Fruit fly (Drosophila melanogaster) whole organism, embryonic: ENCODE results near the gene scpr-B.

Experiments used
- Awh ChIP-seq: fragments of 200-800 bp; sonication (Bioruptor generic); IDR thresholded peaks from 2 replicates; pipeline ENCODE4, ENCODE4 v1.3.6; 2022; ENCODE audit warnings: missing biosample characterization, missing genetic modification characterization
- CG10979 ChIP-seq: fragments of 200-800 bp; sonication (Bioruptor generic); optimal IDR thresholded peaks from 2 replicates; lab custom pipeline; 2018; ENCODE audit warnings: missing biosample characterization, mild to moderate bottlenecking, missing genetic modification characterization, moderate library complexity
- CG12155 ChIP-seq: fragments of 200-800 bp; sonication (Bioruptor generic); optimal IDR thresholded peaks from 3 replicates; lab custom pipeline; 2016; ENCODE audit warnings: missing biosample characterization, missing genetic modification characterization
- CG13296 ChIP-seq: fragments of 200-800 bp; sonication (Bioruptor generic); optimal IDR thresholded peaks from 3 replicates; lab custom pipeline; 2018; ENCODE audit warnings: missing biosample characterization, mild to moderate bottlenecking, missing genetic modification characterization
- CG13424 ChIP-seq: fragments of 200-800 bp; sonication (Bioruptor generic); optimal IDR thresholded peaks from 2 replicates; lab custom pipeline; 2019; ENCODE audit warnings: missing biosample characterization, mild to moderate bottlenecking, missing genetic modification characterization, moderate library complexity
- CG14050 ChIP-seq: fragments of 200-800 bp; sonication (Bioruptor generic); IDR thresholded peaks from 3 replicates; pipeline ENCODE4 v1.3.6; 2022; ENCODE audit warnings: missing biosample characterization, missing genetic modification characterization
- CG17829 ChIP-seq: fragments of 200-800 bp; optimal IDR thresholded peaks from 2 replicates; lab custom pipeline; 2019; ENCODE audit warnings: missing biosample characterization, mild to moderate bottlenecking, missing genetic modification characterization, moderate library complexity
- CG18599 ChIP-seq: fragments of 200-800 bp; sonication (Bioruptor generic); optimal IDR thresholded peaks from 3 replicates; lab custom pipeline; 2017; ENCODE audit warnings: missing biosample characterization, missing genetic modification characterization, mild to moderate bottlenecking, moderate library complexity, missing genetic modification reagents
- CG18764 ChIP-seq: fragments of 200-800 bp; sonication (Bioruptor generic); optimal IDR thresholded peaks from 3 replicates; lab custom pipeline; 2016; ENCODE audit warnings: missing biosample characterization, missing genetic modification characterization
- CG31441 ChIP-seq: fragments of 200-800 bp; sonication (Bioruptor generic); IDR thresholded peaks from 2 replicates; pipeline ENCODE4 v1.3.6; 2022; ENCODE audit warnings: missing biosample characterization, missing genetic modification characterization
- CG34224 ChIP-seq: fragments of 200-800 bp; sonication (Bioruptor generic); IDR thresholded peaks from 3 replicates; pipeline ENCODE4 v1.3.6; 2022; ENCODE audit warnings: missing biosample characterization, missing genetic modification characterization; ENCODE audit not compliant: partially characterized antibody
- CG3726 ChIP-seq: fragments of 200-800 bp; sonication (Bioruptor generic); IDR thresholded peaks from 3 replicates; pipeline ENCODE4, ENCODE4 v1.3.6; 2022; ENCODE audit warnings: missing biosample characterization, missing genetic modification characterization
- CG4328 ChIP-seq: fragments of 200-800 bp; sonication (Bioruptor generic); optimal IDR thresholded peaks from 3 replicates; lab custom pipeline; 2017; ENCODE audit warnings: missing biosample characterization, missing genetic modification reagents, missing genetic modification characterization
- CG4424 ChIP-seq: fragments of 200-800 bp; sonication (Bioruptor generic); optimal IDR thresholded peaks from 3 replicates; lab custom pipeline; 2016; ENCODE audit warnings: missing biosample characterization, missing genetic modification characterization
- CG4820 ChIP-seq: fragments of 200-800 bp; sonication (Bioruptor generic); optimal IDR thresholded peaks from 3 replicates; lab custom pipeline; 2016; ENCODE audit warnings: missing biosample characterization, missing genetic modification characterization
- CG6254 ChIP-seq: fragments of 200-800 bp; sonication (Bioruptor generic); optimal IDR thresholded peaks from 3 replicates; lab custom pipeline; 2017; ENCODE audit warnings: mild to moderate bottlenecking, missing biosample characterization, missing genetic modification reagents, missing genetic modification characterization
- CG6791 ChIP-seq: fragments of 200-800 bp; sonication (Bioruptor generic); IDR thresholded peaks from 3 replicates; pipeline ENCODE4 v1.3.6; 2022; ENCODE audit warnings: missing biosample characterization, missing genetic modification characterization; ENCODE audit not compliant: partially characterized antibody
- CG6813 ChIP-seq: fragments of 200-800 bp; sonication (Bioruptor generic); optimal IDR thresholded peaks from 2 replicates; lab custom pipeline; 2017; ENCODE audit warnings: missing biosample characterization, missing genetic modification characterization, mild to moderate bottlenecking, moderate library complexity, missing genetic modification reagents
- CG6854 ChIP-seq: fragments of 200-800 bp; sonication (Bioruptor generic); optimal IDR thresholded peaks from 3 replicates; lab custom pipeline; 2017; ENCODE audit warnings: missing biosample characterization, mild to moderate bottlenecking, missing genetic modification characterization
- CG7786 ChIP-seq: fragments of 200-800 bp; sonication (Bioruptor generic); optimal IDR thresholded peaks from 2 replicates; lab custom pipeline; 2016; ENCODE audit warnings: missing biosample characterization, missing genetic modification characterization
- Gsc ChIP-seq: fragments of 200-800 bp; sonication (Bioruptor generic); IDR thresholded peaks from 2 replicates; pipeline ENCODE4 v1.3.6; 2022; ENCODE audit warnings: missing biosample characterization, missing genetic modification characterization
- HLH3B ChIP-seq: fragments of 200-800 bp; sonication (Bioruptor generic); IDR thresholded peaks from 2 replicates; pipeline ENCODE4 v1.3.6; 2022; ENCODE audit warnings: missing biosample characterization, missing genetic modification characterization
- Hand ChIP-seq: fragments of 200-800 bp; sonication (Bioruptor generic); optimal IDR thresholded peaks from 2 replicates; lab custom pipeline; 2017; ENCODE audit warnings: mild to moderate bottlenecking, missing biosample characterization, missing genetic modification reagents, missing genetic modification characterization
- HmgZ ChIP-seq: fragments of 200-800 bp; sonication (Bioruptor generic); optimal IDR thresholded peaks from 2 replicates; lab custom pipeline; 2018; ENCODE audit warnings: missing biosample characterization, mild to moderate bottlenecking, missing genetic modification characterization
- Hsf ChIP-seq: fragments of 200-800 bp; sonication (Bioruptor generic); optimal IDR thresholded peaks from 3 replicates; lab custom pipeline; 2016; ENCODE audit warnings: missing biosample characterization, missing genetic modification characterization
- Mad ChIP-seq: fragments of 200-800 bp; sonication (Bioruptor generic); optimal IDR thresholded peaks from 2 replicates; lab custom pipeline; 2016; ENCODE audit warnings: missing biosample characterization, missing genetic modification characterization
- Med ChIP-seq: fragments of 200-800 bp; sonication (Bioruptor generic); peaks from one replicate; lab custom pipeline; 2016; ENCODE audit warnings: missing biosample characterization, missing genetic modification characterization, mild to moderate bottlenecking, inconsistent platforms, moderate library complexity
- Mrtf ChIP-seq: fragments of 200-800 bp; sonication (Bioruptor generic); IDR thresholded peaks from 3 replicates; pipeline ENCODE4 v1.3.6; 2022; ENCODE audit warnings: missing biosample characterization, missing genetic modification characterization
- Opbp ChIP-seq: fragments of 200-800 bp; sonication (Bioruptor generic); IDR thresholded peaks from 3 replicates; pipeline ENCODE4 v1.3.6; 2022; ENCODE audit warnings: missing biosample characterization, missing genetic modification characterization; ENCODE audit not compliant: partially characterized antibody
- Rx ChIP-seq: fragments of 200-800 bp; sonication (Bioruptor generic); IDR thresholded peaks from 2 replicates; pipeline ENCODE4 v1.3.6; 2022; ENCODE audit warnings: missing biosample characterization, missing genetic modification characterization
- Side ChIP-seq: fragments of 200-800 bp; sonication (Bioruptor generic); optimal IDR thresholded peaks from 2 replicates; lab custom pipeline; 2016; ENCODE audit warnings: missing biosample characterization, missing genetic modification characterization
- YL-1 ChIP-seq: fragments of 200-800 bp; sonication (Bioruptor generic); optimal IDR thresholded peaks from 3 replicates; lab custom pipeline; 2017; ENCODE audit warnings: missing biosample characterization, mild to moderate bottlenecking, missing genetic modification characterization
- aop ChIP-seq: fragments of 200-800 bp; sonication (Bioruptor generic); IDR thresholded peaks from 2 replicates; pipeline ENCODE4 v1.3.6; 2022; ENCODE audit warnings: missing biosample characterization, missing genetic modification characterization
- chm ChIP-seq: fragments of 200-800 bp; sonication (Bioruptor generic); IDR thresholded peaks from 2 replicates; pipeline ENCODE4 v1.3.6; 2022; ENCODE audit warnings: missing biosample characterization, missing genetic modification characterization
- chn ChIP-seq: fragments of 200-800 bp; sonication (Bioruptor generic); optimal IDR thresholded peaks from 2 replicates; lab custom pipeline; 2016; ENCODE audit warnings: missing biosample characterization, missing genetic modification characterization
- corto ChIP-seq: fragments of 200-800 bp; sonication (Bioruptor generic); optimal IDR thresholded peaks from 2 replicates; lab custom pipeline; 2016; ENCODE audit warnings: missing biosample characterization, mild to moderate bottlenecking, missing genetic modification characterization, moderate library complexity
- cwo ChIP-seq: fragments of 200-800 bp; sonication (Bioruptor generic); optimal IDR thresholded peaks from 3 replicates; lab custom pipeline; 2017; ENCODE audit warnings: missing biosample characterization, missing genetic modification characterization, mild to moderate bottlenecking, moderate library complexity, missing genetic modification reagents
- fd96Cb ChIP-seq: fragments of 200-800 bp; sonication (Bioruptor generic); optimal IDR thresholded peaks from 2 replicates; lab custom pipeline; 2018; ENCODE audit warnings: missing biosample characterization, mild to moderate bottlenecking, missing genetic modification characterization, moderate library complexity
- gcm ChIP-seq: fragments of 200-800 bp; sonication (Bioruptor generic); optimal IDR thresholded peaks from 2 replicates; lab custom pipeline; 2019; ENCODE audit warnings: missing biosample characterization, mild to moderate bottlenecking, missing genetic modification characterization, moderate library complexity
- gfzf ChIP-seq: fragments of 200-800 bp; sonication (Bioruptor generic); optimal IDR thresholded peaks from 2 replicates; lab custom pipeline; 2016; ENCODE audit warnings: missing biosample characterization, mild to moderate bottlenecking, missing genetic modification characterization, moderate library complexity
- ind ChIP-seq: fragments of 200-800 bp; sonication (Bioruptor generic); optimal IDR thresholded peaks from 3 replicates; lab custom pipeline; 2016; ENCODE audit warnings: missing biosample characterization, missing genetic modification characterization
- kay ChIP-seq: fragments of 200-800 bp; sonication (Bioruptor generic); optimal IDR thresholded peaks from 2 replicates; lab custom pipeline; 2016; ENCODE audit warnings: missing biosample characterization, missing genetic modification characterization
- lov ChIP-seq, 2 experiments: fragments of 200-800 bp in 1 of 2; fragments of >200 bp in 1 of 2; sonication (Bioruptor generic) in 1 of 2; IDR thresholded peaks in 1 of 2; optimal IDR thresholded peaks in 1 of 2; 2 replicates in 1 of 2; 3 replicates in 1 of 2; pipeline versions ENCODE4 v1.3.6 to Lab custom; 2017 to 2022; ENCODE audit warnings: missing biosample characterization in 1 of 2, missing genetic modification characterization in 1 of 2
- mam ChIP-seq: fragments of 200-800 bp; sonication (Bioruptor generic); optimal IDR thresholded peaks from 3 replicates; lab custom pipeline; 2016; ENCODE audit warnings: missing biosample characterization, missing genetic modification characterization
- nom ChIP-seq: fragments of 200-800 bp; sonication (Bioruptor generic); optimal IDR thresholded peaks from 2 replicates; lab custom pipeline; 2017; ENCODE audit warnings: missing biosample characterization, missing genetic modification characterization, mild to moderate bottlenecking, moderate library complexity, missing genetic modification reagents
- row ChIP-seq: fragments of 200-800 bp; sonication (Bioruptor generic); IDR thresholded peaks from 3 replicates; pipeline ENCODE4 v1.3.6; 2022; ENCODE audit warnings: missing biosample characterization, missing genetic modification characterization
- sens ChIP-seq: fragments of 200-800 bp; sonication (Bioruptor generic); peaks from one replicate; lab custom pipeline; 2016; ENCODE audit warnings: missing biosample characterization, missing genetic modification characterization
- slou ChIP-seq: fragments of 200-800 bp; sonication (Bioruptor generic); optimal IDR thresholded peaks from 3 replicates; lab custom pipeline; 2016; ENCODE audit warnings: missing biosample characterization, missing genetic modification characterization
- sna ChIP-seq: fragments of 200-800 bp; sonication (Bioruptor generic); IDR thresholded peaks from 2 replicates; pipeline ENCODE4 v1.3.6; 2022; ENCODE audit warnings: missing biosample characterization, missing genetic modification characterization; ENCODE audit not compliant: partially characterized antibody
- wdn ChIP-seq: fragments of 200-800 bp; sonication (Bioruptor generic); IDR thresholded peaks from 2 replicates; pipeline ENCODE4 v1.3.6; 2022; ENCODE audit warnings: missing biosample characterization, missing genetic modification characterization

The scpr-B gene

dm6 chr3R:11269013-11269412, 28.2 kb upstream of the scpr-B start (continued):
- TF ChIP-seq CG13424 (tag; lab: Kevin White, UChicago), result peak; percentile 74
- peak; percentile 72 for TF ChIP-seq CG4820
- no peak for TF ChIP-seq sna
- TF ChIP-seq chm (GFP tag; lab: Robert Waterston, UW), result peak; percentile 87
- TF ChIP-seq gfzf (GFP tag; lab: Kevin White, UChicago), result no peak
- peak; percentile 42 for TF ChIP-seq fd96Cb (tag; lab: Kevin White, UChicago)
- TF ChIP-seq row (GFP tag; lab: Robert Waterston, UW), result no peak
- no peak; the same call in 2 of the 3 replicates for TF ChIP-seq Mrtf (GFP tag; lab: Robert Waterston, UW)
- no peak for TF ChIP-seq Gsc (GFP tag; lab: Robert Waterston, UW)
- peak; percentile 45 for TF ChIP-seq CG4328 (GFP tag; lab: Kevin White, UChicago)
- TF ChIP-seq Rx (GFP tag; lab: Robert Waterston, UW), result peak; percentile 48; the same call in 1 of the 2 replicates
- peak; percentile 24 for TF ChIP-seq nom (GFP tag; lab: Kevin White, UChicago)
- TF ChIP-seq Hand, result peak; percentile 54
- TF ChIP-seq CG7786 (GFP tag; lab: Kevin White, UChicago), result peak; percentile 10
- peak; percentile 92 for TF ChIP-seq sens (GFP tag; lab: Kevin White, UChicago)
- peak; percentile 75 for TF ChIP-seq CG17829 (tag; lab: Kevin White, UChicago)
- TF ChIP-seq Mad (GFP tag; lab: Kevin White, UChicago), result peak; percentile 53
- no peak for TF ChIP-seq wdn
- peak; percentile 10 for TF ChIP-seq mam (GFP tag; lab: Kevin White, UChicago)
- no peak for TF ChIP-seq Opbp (GFP tag; lab: Robert Waterston, UW)
- peak; percentile 83 for TF ChIP-seq CG4424 (GFP tag; lab: Kevin White, UChicago)
- no peak for TF ChIP-seq corto (GFP tag; lab: Kevin White, UChicago)
- peak; percentile 82 for TF ChIP-seq CG6813 (GFP tag; lab: Kevin White, UChicago)
- TF ChIP-seq aop (GFP tag; lab: Robert Waterston, UW), result no peak
- 0 out of 3 replicates have a peak, but pooled peaks have one; percentile 41 for TF ChIP-seq CG3726 (GFP tag; lab: Robert Waterston, UW)
- TF ChIP-seq cwo, result no peak
- TF ChIP-seq lov (optimal IDR thresholded peaks at IDR 0.05; lab: Kevin White, UChicago), result no peak
- peak; percentile 76; the same call in 2 of the 3 replicates for TF ChIP-seq lov (GFP tag; IDR thresholded peaks at IDR 0.05; lab: Robert Waterston, UW)
- peak; percentile 29 for TF ChIP-seq YL-1 (GFP tag; lab: Kevin White, UChicago)
- peak; percentile 18 for TF ChIP-seq slou (GFP tag; lab: Kevin White, UChicago)
- TF ChIP-seq CG31441 (GFP tag; lab: Robert Waterston, UW), result no peak; the same call in 1 of the 2 replicates
- peak; percentile 73 for TF ChIP-seq chn (GFP tag; lab: Kevin White, UChicago)
- TF ChIP-seq gcm (GFP tag; lab: Kevin White, UChicago), result no peak
- 0 out of 2 replicates have a peak, but pooled peaks have one; percentile 32 for TF ChIP-seq HLH3B (GFP tag; lab: Robert Waterston, UW)
- peak; percentile 72 for TF ChIP-seq Awh (GFP tag; lab: Robert Waterston, UW)
- no peak for TF ChIP-seq kay (GFP tag; lab: Kevin White, UChicago)
- TF ChIP-seq CG10979 (tag; lab: Kevin White, UChicago), result peak; percentile 83
- no peak for TF ChIP-seq Med
- no peak for TF ChIP-seq CG6791 (GFP tag; lab: Robert Waterston, UW)
- TF ChIP-seq HmgZ (tag; lab: Kevin White, UChicago), result no peak
- no peak for TF ChIP-seq CG34224 (GFP tag; lab: Robert Waterston, UW)
- peak; percentile 82 for TF ChIP-seq CG18764 (GFP tag; lab: Kevin White, UChicago)
- peak; percentile 72 for TF ChIP-seq Hsf
- TF ChIP-seq ind (GFP tag; lab: Kevin White, UChicago), result peak; percentile 61
- TF ChIP-seq CG12155 (GFP tag; lab: Kevin White, UChicago), result no peak
- peak; percentile 65 for TF ChIP-seq CG18599 (GFP tag; lab: Kevin White, UChicago)
- no peak for TF ChIP-seq CG13296 (GFP tag; lab: Kevin White, UChicago)
- TF ChIP-seq CG14050 (GFP tag; lab: Robert Waterston, UW), result no peak
- peak; percentile 63 for TF ChIP-seq CG6854 (GFP tag; lab: Kevin White, UChicago)
- TF ChIP-seq Side (GFP tag; lab: Kevin White, UChicago), result no peak
- peak; percentile 85 for TF ChIP-seq CG6254
